Fruit fly (Drosophila melanogaster): ENCODE data around the gene mgl.

The mgl gene

DNA sequence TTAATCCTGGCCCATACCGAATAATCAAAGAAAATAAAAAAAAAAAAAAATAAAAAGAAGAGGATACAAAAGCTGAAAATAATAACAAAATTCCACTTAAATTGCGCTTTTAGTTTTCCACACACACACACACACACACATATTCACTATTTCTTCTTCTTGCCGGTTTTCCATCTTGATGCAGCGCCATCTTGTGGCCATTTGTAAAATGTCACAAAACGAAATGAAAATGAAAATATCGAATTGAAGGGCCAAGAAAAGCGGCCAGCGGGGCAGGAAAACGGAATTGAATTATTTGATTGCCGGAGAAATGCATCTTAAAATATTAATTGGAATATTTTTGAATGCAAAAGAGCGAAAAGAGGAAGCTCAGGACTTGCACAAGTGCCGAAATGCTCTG, 105.6 kb downstream of the mgl start:
- TF ChIP-seq noc (tag; optimal IDR thresholded peaks at IDR 0.05): no peak

DNA sequence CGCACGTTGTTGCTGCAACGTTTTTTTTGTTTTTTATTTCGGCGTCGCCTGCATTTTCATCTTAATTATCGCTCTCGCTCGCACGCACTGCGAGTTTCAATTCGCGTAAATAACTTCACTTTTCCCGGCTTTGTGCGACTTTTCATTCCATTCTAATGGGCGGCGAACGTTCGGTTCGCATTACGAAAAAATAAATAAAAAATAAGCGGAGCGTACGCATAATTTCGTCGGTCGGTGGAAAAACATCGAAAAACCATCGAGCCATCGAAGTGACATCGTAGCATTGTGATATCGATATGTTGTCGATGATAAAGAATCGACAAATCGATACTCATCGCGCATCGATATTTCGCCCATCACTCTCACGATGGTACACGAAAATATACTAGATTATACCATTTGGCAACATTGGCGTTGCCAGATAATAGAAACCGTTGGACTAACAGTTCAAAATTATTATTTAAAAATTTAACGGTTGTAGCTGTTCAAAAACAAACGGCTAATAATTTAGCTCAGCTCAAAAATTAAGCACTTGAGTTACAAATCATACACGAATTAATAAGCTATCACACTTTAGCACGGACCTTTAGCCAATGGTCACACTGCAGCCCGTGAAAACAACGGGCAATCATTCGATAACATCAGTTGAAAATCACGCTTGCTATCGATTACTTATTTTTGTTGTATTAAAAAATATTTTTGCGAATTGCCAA, 143.8 kb downstream of the mgl start, which contains the start of the genes Zdhhc8 and BCL7-like:
Gene Zdhhc8 (minus strand): TSS at position 232 of the 713 bp plus-strand sequence.
Gene BCL7-like (plus strand): TSS at position 639 of the 713 bp plus-strand sequence.
- TF ChIP-seq noc (tag; optimal IDR thresholded peaks at IDR 0.05): no peak

DNA sequence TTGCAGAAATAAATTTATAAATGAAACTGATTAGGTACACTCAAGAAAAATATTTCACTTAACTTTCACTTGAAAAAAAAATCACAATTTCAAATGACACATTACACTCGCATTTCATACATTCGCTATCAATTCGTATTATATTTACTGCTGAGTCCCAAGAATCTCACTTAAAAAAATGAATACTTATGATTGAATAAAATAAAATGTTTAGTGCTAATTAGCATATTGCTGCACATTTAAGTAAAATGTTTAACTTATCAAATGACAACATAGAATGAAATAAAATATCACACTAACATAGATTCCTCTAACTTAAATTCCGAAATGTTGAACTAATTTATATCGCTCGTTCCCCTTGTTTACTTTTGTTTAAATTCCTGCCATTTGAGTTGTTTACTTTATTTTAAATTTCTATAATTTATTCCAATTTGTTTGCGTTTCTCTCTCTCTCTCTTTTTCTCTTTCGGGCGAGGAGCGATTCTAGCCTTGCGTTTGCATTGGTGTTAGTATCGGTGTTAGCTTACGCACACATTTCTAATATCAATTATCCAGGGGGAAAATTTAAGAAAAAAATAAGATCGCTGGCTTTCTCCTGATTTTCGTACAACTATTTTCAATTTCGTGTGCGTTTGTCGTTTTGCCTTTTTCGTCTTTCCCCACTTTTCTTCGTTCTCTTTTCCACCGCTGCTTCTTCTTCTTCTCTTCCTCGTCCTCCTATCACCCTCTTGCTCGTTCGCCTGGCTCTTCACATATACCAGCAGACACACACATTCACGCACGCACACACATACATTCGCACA, 144.5 kb downstream of the mgl start:
- TF ChIP-seq noc (tag; optimal IDR thresholded peaks at IDR 0.05): no peak

DNA sequence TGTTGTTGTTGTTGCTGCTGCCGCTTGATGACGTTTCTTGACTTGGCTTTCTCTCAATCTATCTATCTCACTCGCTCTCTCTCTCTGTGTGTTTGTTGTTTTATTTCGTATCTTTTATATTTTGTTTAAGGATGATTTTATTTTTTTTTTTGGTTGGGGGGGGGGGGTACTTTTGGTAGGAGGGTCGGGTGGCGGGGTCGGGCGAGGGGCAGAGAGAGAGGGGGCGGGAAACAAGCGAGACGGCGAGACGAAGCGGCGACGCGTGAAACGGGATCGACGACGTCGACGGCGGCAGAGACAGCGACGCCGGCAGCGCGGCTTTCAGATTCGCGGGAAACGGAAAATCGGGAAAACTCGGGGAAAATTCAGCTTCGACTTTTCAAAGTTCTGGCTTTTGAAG, 145.2 kb downstream of the mgl start:
- no peak for TF ChIP-seq noc (tag; optimal IDR thresholded peaks at IDR 0.05)

- TF ChIP-seq noc (tag; optimal IDR thresholded peaks at IDR 0.05): peak; percentile 94
Observed at dm6 chrX:9352112-9353096, 147.5 kb downstream of the mgl start.

dm6 chrX:9350309-9350708, 149.6 kb downstream of the mgl start:
- TF ChIP-seq noc (tag; optimal IDR thresholded peaks at IDR 0.05): no peak

- TF ChIP-seq noc (tag; optimal IDR thresholded peaks at IDR 0.05): no peak
Observed at dm6 chrX:9349224-9349623, 150.7 kb downstream of the mgl start.

- no peak for TF ChIP-seq noc (tag; optimal IDR thresholded peaks at IDR 0.05)
Observed at dm6 chrX:9347767-9348166, 152.2 kb downstream of the mgl start.

dm6 chrX:9345522-9345921, 154.4 kb downstream of the mgl start:
- TF ChIP-seq noc (tag; optimal IDR thresholded peaks at IDR 0.05): no peak

- TF ChIP-seq noc (tag; optimal IDR thresholded peaks at IDR 0.05): peak; percentile 94
Observed at dm6 chrX:9344482-9345106, 155.3 kb downstream of the mgl start.

dm6 chrX:9343480-9344477, 156.2 kb downstream of the mgl start:
- peak; percentile 89 for TF ChIP-seq noc (tag; optimal IDR thresholded peaks at IDR 0.05)

dm6 chrX:9332208-9332607, 167.7 kb downstream of the mgl start:
- TF ChIP-seq noc (tag; optimal IDR thresholded peaks at IDR 0.05): no peak

dm6 chrX:9330387-9330786, 169.5 kb downstream of the mgl start, which contains the start of gene CG34450:
TSS of gene CG34450 (minus strand) at chrX:9330487.
- no peak for TF ChIP-seq noc (tag; optimal IDR thresholded peaks at IDR 0.05)

DNA sequence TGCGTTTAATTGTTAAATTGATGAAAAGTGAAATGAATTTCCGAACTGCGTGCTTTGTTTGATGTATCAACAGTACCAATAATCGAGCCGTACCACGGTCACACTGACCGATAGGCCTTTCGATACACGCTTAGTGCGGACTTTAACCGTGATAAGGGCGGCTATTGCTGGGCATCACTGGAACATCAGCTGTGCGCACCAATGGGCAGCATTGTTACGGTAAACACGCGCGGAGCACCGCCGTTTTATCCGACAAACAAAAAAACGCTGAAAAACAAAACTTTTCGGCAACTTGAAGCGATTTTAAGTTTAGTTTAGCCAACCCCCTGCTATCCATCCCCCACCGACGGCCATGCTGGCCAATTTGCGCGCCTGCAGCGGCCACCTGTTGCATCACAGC, 180.8 kb downstream of the mgl start, which contains the start of the genes c12.1 and c12.2:
Gene c12.1 (minus strand): TSS at position 84 of the 400 bp plus-strand sequence.
Gene c12.2 (plus strand): TSS at position 220 of the 400 bp plus-strand sequence.
- TF ChIP-seq noc (tag; optimal IDR thresholded peaks at IDR 0.05): peak; percentile 7
